Worm (Caenorhabditis elegans): ENCODE results near the gene E02A10.3.

The E02A10.3 gene

DNA sequence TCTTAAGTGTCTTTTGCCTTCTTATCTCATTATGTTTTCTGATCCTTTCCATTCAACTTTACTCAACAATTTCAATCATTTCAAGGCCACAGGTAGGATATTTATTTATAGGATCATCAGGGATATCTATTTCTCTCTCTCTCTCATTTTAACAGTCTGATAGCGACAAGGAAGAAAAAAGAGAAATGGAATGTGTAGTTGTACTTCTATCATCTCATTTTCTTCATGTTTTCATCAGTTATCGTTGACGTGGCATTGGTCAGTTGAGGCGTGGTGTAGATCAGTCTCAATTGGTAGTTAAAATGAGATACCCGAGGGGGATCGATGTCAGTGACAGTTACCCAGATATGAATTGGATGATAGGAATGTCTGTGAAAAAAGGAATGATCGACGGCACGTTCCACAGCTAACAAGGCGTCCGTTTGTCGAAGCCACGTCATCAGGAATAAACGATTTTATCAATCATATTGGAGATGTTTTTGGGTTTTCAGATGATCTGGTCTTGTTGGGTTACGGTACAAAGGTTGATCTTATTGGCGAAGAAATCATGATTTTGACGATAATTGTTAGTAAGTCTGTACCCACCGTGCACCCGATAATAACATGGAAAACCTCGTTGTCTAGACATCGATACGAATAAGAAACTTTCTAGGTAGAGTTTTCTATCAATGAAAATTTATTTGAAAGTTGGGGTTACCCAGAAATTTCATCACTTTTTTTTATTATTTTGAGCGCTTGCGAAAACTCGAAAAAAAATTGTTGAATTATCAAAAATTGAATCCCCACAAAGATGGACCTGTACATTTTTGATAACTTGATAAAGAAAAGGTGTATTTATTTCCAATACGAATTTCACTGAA lies 25.0 kb upstream of the E02A10.3 start (continued):
- TF ChIP-seq somi-1 (GFP tag; optimal IDR thresholded peaks at IDR 0.05) (peak; percentile 45), ztf-26 (tag; optimal IDR thresholded peaks at IDR 0.05) (peak; percentile 32), lsy-27 (tag; optimal IDR thresholded peaks at IDR 0.05; ENCODE audit: borderline replicate concordance, insufficient read depth) (no peak), snpc-3.4 (tag; optimal IDR thresholded peaks at IDR 0.05) (no peak), pbrm-1 (GFP tag; IDR thresholded peaks at IDR 0.05) (no peak)

DNA sequence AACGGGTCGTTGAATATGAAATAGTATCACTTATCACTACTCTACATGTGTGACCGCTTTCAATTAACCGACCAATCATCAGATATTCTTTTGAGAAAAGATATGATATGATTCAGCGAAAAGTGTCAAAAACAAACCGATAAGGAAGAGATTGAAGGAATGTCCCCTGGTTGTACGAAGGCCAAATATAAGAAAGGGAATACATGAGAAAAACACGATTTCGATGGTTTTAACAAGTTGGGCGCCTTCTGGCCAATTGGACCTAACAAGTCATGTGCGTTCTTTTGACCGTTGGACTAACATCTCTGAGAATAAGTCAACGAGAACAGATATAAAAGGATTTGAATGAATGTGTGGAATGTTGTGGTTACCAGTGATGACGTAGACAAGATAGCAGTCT lies 23.5 kb upstream of the E02A10.3 start:
- no peak for TF ChIP-seq C17E4.6 (GFP tag; IDR thresholded peaks at IDR 0.05)
- TF ChIP-seq Y95B8A.8 (GFP tag; IDR thresholded peaks at IDR 0.05), result 0 out of 2 replicates have a peak, but pooled peaks have one; percentile 45
- no peak for TF ChIP-seq sea-2 (GFP tag; IDR thresholded peaks at IDR 0.05)

DNA sequence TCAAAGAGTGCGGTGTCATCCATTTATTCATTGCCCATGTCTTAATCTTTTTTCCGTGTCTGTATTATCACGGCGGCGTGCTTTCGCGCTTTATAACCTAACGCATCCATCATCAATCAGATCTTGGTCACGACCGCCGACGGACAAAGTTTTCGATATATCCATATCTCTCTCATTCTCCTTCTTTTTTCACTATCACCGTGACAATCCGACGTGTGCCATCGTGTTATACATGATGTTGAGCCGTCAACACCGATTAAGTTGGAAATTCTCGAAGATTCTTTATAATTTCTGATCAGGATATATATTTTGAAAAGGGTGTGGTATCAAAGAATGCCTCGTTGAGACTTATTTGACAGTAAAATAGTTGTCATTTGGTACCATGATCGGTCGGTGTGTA lies 22.5 kb upstream of the E02A10.3 start:
- no peak for TF ChIP-seq madf-6 (GFP tag; IDR thresholded peaks at IDR 0.05)
- 0 out of 2 replicates have a peak, but pooled peaks have one; percentile 16 for TF ChIP-seq Y95B8A.8 (GFP tag; IDR thresholded peaks at IDR 0.05)
- TF ChIP-seq C17E4.6 (GFP tag; IDR thresholded peaks at IDR 0.05), result no peak
- TF ChIP-seq snpc-1.1 (tag; optimal IDR thresholded peaks at IDR 0.05; ENCODE audit: insufficient read depth), result no peak
- no peak for TF ChIP-seq ekl-4 (GFP tag; IDR thresholded peaks at IDR 0.05)

- peak; percentile 63 for TF ChIP-seq lsl-1 (GFP tag; optimal IDR thresholded peaks at IDR 0.05)
- peak; percentile 10 for TF ChIP-seq xnd-1 (tag; optimal IDR thresholded peaks at IDR 0.05)
- no peak for TF ChIP-seq mes-4 (tag; optimal IDR thresholded peaks at IDR 0.05)
- no peak for TF ChIP-seq F55B11.4 (tag; optimal IDR thresholded peaks at IDR 0.05; ENCODE audit: borderline replicate concordance, insufficient read depth)
- peak; percentile 96 for TF ChIP-seq attf-3 (GFP tag; conservative IDR thresholded peaks at IDR 0.05)
- TF ChIP-seq madf-6 (GFP tag; IDR thresholded peaks at IDR 0.05), result 0 out of 2 replicates have a peak, but pooled peaks have one; percentile 13
Measured at ce11 chrV:12560328-12560782, 19.0 kb upstream of the E02A10.3 start, which contains the start of gene sel-1. TSS of gene sel-1 (plus strand) at chrV:12560732.

DNA sequence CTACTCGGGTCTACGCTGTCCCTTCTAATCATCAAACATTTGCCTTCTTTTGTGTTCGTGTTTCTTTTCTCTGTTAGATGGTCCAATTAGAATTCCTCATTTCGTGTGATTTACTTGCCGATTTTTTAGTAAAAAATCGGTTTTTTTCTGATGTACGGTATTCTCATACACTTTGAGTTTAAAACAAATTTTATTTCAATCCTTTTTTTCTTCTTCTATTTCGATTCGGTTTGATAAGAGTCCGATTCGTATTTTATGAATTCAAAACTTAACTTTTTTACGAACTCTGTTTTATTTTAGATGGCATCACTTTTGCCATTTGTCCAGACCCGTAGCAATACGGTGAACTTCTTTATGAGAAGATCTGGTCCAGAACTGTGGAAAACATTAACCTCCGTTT lies 16.2 kb upstream of the E02A10.3 start, which contains the start of gene mrps-5:
Gene mrps-5, plus strand, starts transcription at position 301 of the 400 bp plus-strand sequence.
- TF ChIP-seq madf-6 (GFP tag; IDR thresholded peaks at IDR 0.05), result no peak
- TF ChIP-seq lin-35 (GFP tag; optimal IDR thresholded peaks at IDR 0.05), result no peak
- no peak for TF ChIP-seq F23B12.7 (tag; optimal IDR thresholded peaks at IDR 0.05; ENCODE audit: insufficient read depth)
- TF ChIP-seq Y53F4B.3 (GFP tag; IDR thresholded peaks at IDR 0.05), result no peak
- no peak for TF ChIP-seq T07F8.4 (tag; optimal IDR thresholded peaks at IDR 0.05)

ce11 chrV:12564902-12565301 lies 14.5 kb upstream of the E02A10.3 start:
- TF ChIP-seq hrde-1 (tag; optimal IDR thresholded peaks at IDR 0.05; ENCODE audit: borderline replicate concordance) (no peak), Y79H2A.3 (GFP tag; conservative IDR thresholded peaks at IDR 0.05) (no peak)

DNA sequence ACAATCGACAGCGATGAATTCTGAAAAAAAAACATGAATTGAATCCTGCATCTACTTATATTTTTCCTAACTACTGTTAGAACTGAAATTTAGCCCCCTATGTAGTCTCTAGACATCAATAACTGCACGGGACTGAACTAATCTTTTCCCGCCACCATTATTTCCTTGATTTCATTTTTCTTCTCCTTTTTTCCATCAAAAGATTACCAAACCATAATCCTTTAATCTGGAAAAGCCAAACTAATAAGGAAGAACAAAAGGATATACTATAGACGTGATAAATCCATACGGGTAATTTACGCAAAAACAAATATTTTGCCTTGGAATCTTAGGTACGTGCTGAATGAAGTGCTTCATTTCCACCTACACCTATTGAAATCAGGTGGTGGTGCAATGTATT lies 12.1 kb upstream of the E02A10.3 start:
- TF ChIP-seq snpc-4 (GFP tag; optimal IDR thresholded peaks at IDR 0.05) (no peak), snpc-4 (tag; optimal IDR thresholded peaks at IDR 0.05) (no peak), ekl-4 (GFP tag; IDR thresholded peaks at IDR 0.05) (no peak), dpff-1 (tag; optimal IDR thresholded peaks at IDR 0.05) (no peak), madf-8 (GFP tag; conservative IDR thresholded peaks at IDR 0.05) (no peak), F33H1.4 (GFP tag; IDR thresholded peaks at IDR 0.05) (no peak), lin-26 (GFP tag; IDR thresholded peaks at IDR 0.05) (no peak), dox-1 (GFP tag; IDR thresholded peaks at IDR 0.05) (no peak), ztf-25 (GFP tag; IDR thresholded peaks at IDR 0.05) (no peak), unc-130 (GFP tag; optimal IDR thresholded peaks at IDR 0.05) (no peak), mel-28 (tag; optimal IDR thresholded peaks at IDR 0.05; ENCODE audit: borderline replicate concordance) (no peak), somi-1 (GFP tag; optimal IDR thresholded peaks at IDR 0.05) (no peak), chd-7 (tag; optimal IDR thresholded peaks at IDR 0.05) (no peak), C06A6.2 (GFP tag; conservative IDR thresholded peaks at IDR 0.05) (no peak), ceh-79 (tag; optimal IDR thresholded peaks at IDR 0.05) (no peak)

Measured in whole organism, young adult.